Worm (Caenorhabditis elegans) whole organism, early embryonic: Measurements from ENCODE around the gene str-68.

ENCODE experiments used
- B0310.2 ChIP-seq: sonication (generic microtip); optimal IDR thresholded peaks from 2 replicates; lab custom pipeline; 2016; ENCODE audit warnings: mild to moderate bottlenecking, missing genetic modification characterization, missing compliant biosample characterization
- aly-1 ChIP-seq: sonication (generic microtip); optimal IDR thresholded peaks from 2 replicates; lab custom pipeline; 2016; ENCODE audit warnings: missing genetic modification characterization, missing compliant biosample characterization
- ama-1 ChIP-seq: fragments of 150-350 bp; optimal IDR thresholded peaks from 2 replicates; lab custom pipeline; 2014
- ceh-13 ChIP-seq: fragments of 200-800 bp; sonication (Bioruptor generic); optimal IDR thresholded peaks from 2 replicates; lab custom pipeline; 2018; ENCODE audit warnings: mild to moderate bottlenecking, missing genetic modification characterization, missing compliant biosample characterization
- ceh-36 ChIP-seq: sonication (generic microtip); optimal IDR thresholded peaks from 2 replicates; lab custom pipeline; 2016; ENCODE audit warnings: missing genetic modification characterization, inconsistent platforms, missing compliant biosample characterization
- ets-7 ChIP-seq: sonication (generic microtip); optimal IDR thresholded peaks from 2 replicates; lab custom pipeline; 2016; ENCODE audit warnings: missing genotype, missing genetic modification characterization, missing compliant biosample characterization
- flt-1 ChIP-seq: fragments of 200-800 bp; sonication (Bioruptor generic); IDR thresholded peaks from 2 replicates; pipeline ENCODE4 v1.3.6; 2022; ENCODE audit warnings: missing genetic modification characterization, missing compliant biosample characterization
- hmbx-1 ChIP-seq: sonication (generic microtip); optimal IDR thresholded peaks from 2 replicates; lab custom pipeline; 2016; ENCODE audit warnings: mild to moderate bottlenecking, missing genetic modification characterization, missing compliant biosample characterization
- hmg-4 ChIP-seq: fragments of 200-800 bp; sonication (Bioruptor generic); optimal IDR thresholded peaks from 2 replicates; lab custom pipeline; 2018; ENCODE audit warnings: mild to moderate bottlenecking, missing genetic modification characterization, missing compliant biosample characterization
- pes-1 ChIP-seq: fragments of 200-800 bp; sonication (Bioruptor generic); IDR thresholded peaks from 2 replicates; pipeline ENCODE4 v1.3.6; 2022; ENCODE audit warnings: missing genetic modification reagents, missing genetic modification characterization, missing compliant biosample characterization
- scrt-1 ChIP-seq: fragments of 200-800 bp; sonication (Bioruptor generic); IDR thresholded peaks from 2 replicates; pipeline ENCODE4 v1.3.6; 2022; ENCODE audit warnings: missing genetic modification characterization, missing compliant biosample characterization
- sea-1 ChIP-seq: fragments of 200-800 bp; sonication (Bioruptor generic); conservative IDR thresholded peaks from 2 replicates; pipeline ENCODE4 v1.3.6; 2022; ENCODE audit warnings: missing genetic modification characterization, missing compliant biosample characterization
- tbx-11 ChIP-seq: fragments of 200-800 bp; sonication (Bioruptor generic); IDR thresholded peaks from 2 replicates; pipeline ENCODE4 v1.3.6; 2022; ENCODE audit warnings: missing genetic modification characterization, missing compliant biosample characterization
- tra-4 ChIP-seq: sonication (generic microtip); optimal IDR thresholded peaks from 2 replicates; lab custom pipeline; 2017; ENCODE audit warnings: missing genetic modification characterization, missing compliant biosample characterization

DNA sequence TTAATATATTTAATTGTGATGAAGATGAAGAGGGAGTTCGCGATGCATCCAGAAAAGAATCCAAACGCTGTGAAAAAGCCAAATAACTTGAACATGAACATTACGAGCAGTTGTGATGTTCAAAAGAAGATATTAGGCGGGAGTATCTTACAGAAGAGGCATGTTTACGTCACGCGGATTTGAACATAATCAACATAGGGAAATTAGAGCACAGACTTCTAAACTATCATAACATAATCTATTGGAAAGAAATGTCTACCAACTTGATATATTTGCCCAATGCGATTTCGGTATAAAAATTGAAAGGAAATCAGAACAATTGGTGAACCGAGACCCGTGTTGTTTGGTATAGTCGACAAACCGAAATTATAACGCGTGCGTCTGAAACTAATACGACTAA lies 3.2 kb downstream of the str-68 start, which contains the start of gene str-66:
- TF ChIP-seq ceh-13 (GFP tag; lab: Kevin White, UChicago) (no peak), ama-1 (no peak), ceh-36 (tag; lab: Kevin White, UChicago) (no peak), aly-1 (tag; lab: Kevin White, UChicago) (no peak), pes-1 (GFP tag; lab: Robert Waterston, UW) (no peak), B0310.2 (no peak), tra-4 (tag; lab: Kevin White, UChicago) (no peak), hmg-4 (no peak), hmbx-1 (tag; lab: Kevin White, UChicago) (no peak), ets-7 (tag; lab: Kevin White, UChicago) (no peak), sea-1 (GFP tag; lab: Robert Waterston, UW) (no peak), tbx-11 (GFP tag; lab: Robert Waterston, UW) (no peak), scrt-1 (GFP tag; lab: Robert Waterston, UW) (no peak), flt-1 (no peak)
